Worm (Caenorhabditis elegans) whole organism, late embryonic: ENCODE data around the gene F40G9.8.
A peak's percentile ranks its signal among the peaks of the same experiment; 100 is the strongest.
"Not testable (repeated sequence)": the region's sequence is repeated elsewhere in the genome, so short reads cannot be mapped to it uniquely, and the experiment has no call there.

Source experiments
- C08G9.2 ChIP-seq: sonication (generic microtip); optimal IDR thresholded peaks from 2 replicates; lab custom pipeline; 2016; ENCODE audit warnings: mild to moderate bottlenecking, missing genetic modification characterization, moderate library complexity, missing compliant biosample characterization
- F13H6.1 ChIP-seq: sonication (generic microtip); optimal IDR thresholded peaks from 2 replicates; lab custom pipeline; 2016; ENCODE audit warnings: missing genetic modification characterization, missing compliant biosample characterization
- K02D7.2 ChIP-seq: sonication (generic microtip); optimal IDR thresholded peaks from 2 replicates; lab custom pipeline; 2017; ENCODE audit warnings: mild to moderate bottlenecking, missing genetic modification characterization, missing compliant biosample characterization
- K09A11.1 ChIP-seq: sonication (generic microtip); optimal IDR thresholded peaks from 2 replicates; lab custom pipeline; 2017; ENCODE audit warnings: antibody characterized with exemption, mild to moderate bottlenecking, missing genetic modification characterization, missing compliant biosample characterization; ENCODE audit not compliant: insufficient read depth
- Y22D7AL.16 ChIP-seq: sonication (generic microtip); optimal IDR thresholded peaks from 2 replicates; lab custom pipeline; 2016; ENCODE audit warnings: missing genetic modification characterization, missing compliant biosample characterization
- ceh-14 ChIP-seq: sonication (generic microtip); optimal IDR thresholded peaks from 2 replicates; lab custom pipeline; 2016; ENCODE audit warnings: missing genotype, missing genetic modification characterization, missing compliant biosample characterization
- ceh-18 ChIP-seq: sonication (generic microtip); optimal IDR thresholded peaks from 2 replicates; lab custom pipeline; 2016; ENCODE audit warnings: missing genetic modification characterization, missing compliant biosample characterization
- ceh-19 ChIP-seq: fragments of 200-800 bp; sonication (Bioruptor generic); optimal IDR thresholded peaks from 2 replicates; lab custom pipeline; 2018; ENCODE audit warnings: mild to moderate bottlenecking, missing genetic modification characterization, missing compliant biosample characterization
- ceh-22 ChIP-seq: sonication (generic microtip); optimal IDR thresholded peaks from 2 replicates; lab custom pipeline; 2017; ENCODE audit warnings: missing biosample characterization, missing genetic modification characterization
- ceh-31 ChIP-seq: sonication (generic microtip); optimal IDR thresholded peaks from 2 replicates; lab custom pipeline; 2016; ENCODE audit warnings: missing genetic modification characterization, missing compliant biosample characterization
- ceh-34 ChIP-seq: sonication (generic microtip); optimal IDR thresholded peaks from 2 replicates; lab custom pipeline; 2016; ENCODE audit warnings: mild to moderate bottlenecking, missing genetic modification characterization, missing compliant biosample characterization
- ceh-45 ChIP-seq: fragments of 200-800 bp; sonication (Bioruptor generic); IDR thresholded peaks from 2 replicates; pipeline ENCODE4 v1.3.6; 2022; ENCODE audit warnings: missing genetic modification reagents, missing genetic modification characterization, missing compliant biosample characterization
- ceh-6 ChIP-seq: fragments of 200-800 bp; sonication (Bioruptor generic); optimal IDR thresholded peaks from 2 replicates; lab custom pipeline; 2018; ENCODE audit warnings: mild to moderate bottlenecking, missing genetic modification characterization, missing compliant biosample characterization
- ceh-9 ChIP-seq: sonication (generic microtip); optimal IDR thresholded peaks from 2 replicates; lab custom pipeline; 2016; ENCODE audit warnings: mild to moderate bottlenecking, missing genetic modification characterization, inconsistent platforms, missing compliant biosample characterization
- dmd-4 ChIP-seq: sonication (generic microtip); optimal IDR thresholded peaks from 2 replicates; lab custom pipeline; 2016; ENCODE audit warnings: borderline replicate concordance, missing genetic modification characterization, missing compliant biosample characterization
- dve-1 ChIP-seq: sonication (generic microtip); optimal IDR thresholded peaks from 2 replicates; lab custom pipeline; 2017; ENCODE audit warnings: antibody characterized with exemption, mild to moderate bottlenecking, missing genetic modification characterization, missing compliant biosample characterization
- elt-2 ChIP-seq: sonication (generic microtip); optimal IDR thresholded peaks from 2 replicates; lab custom pipeline; 2016; ENCODE audit warnings: missing genetic modification reagents, missing genetic modification characterization, missing compliant biosample characterization
- eyg-1 ChIP-seq: sonication (generic microtip); optimal IDR thresholded peaks from 2 replicates; lab custom pipeline; 2016; ENCODE audit warnings: missing genotype, missing genetic modification characterization, missing compliant biosample characterization
- fkh-6 ChIP-seq: sonication (generic microtip); optimal IDR thresholded peaks from 2 replicates; lab custom pipeline; 2016; ENCODE audit warnings: missing genetic modification characterization, missing compliant biosample characterization
- gmeb-2 ChIP-seq: sonication (generic microtip); optimal IDR thresholded peaks from 2 replicates; lab custom pipeline; 2016; ENCODE audit warnings: missing genetic modification characterization, inconsistent platforms, missing compliant biosample characterization
- hlh-15 ChIP-seq: sonication (generic microtip); optimal IDR thresholded peaks from 2 replicates; lab custom pipeline; 2016; ENCODE audit warnings: missing genetic modification characterization, missing compliant biosample characterization
- hlh-30 ChIP-seq: sonication (generic microtip); optimal IDR thresholded peaks from 2 replicates; lab custom pipeline; 2017; ENCODE audit warnings: antibody characterized with exemption, missing genetic modification characterization, missing compliant biosample characterization; ENCODE audit not compliant: insufficient read depth
- hlh-6 ChIP-seq: sonication (generic microtip); optimal IDR thresholded peaks from 2 replicates; lab custom pipeline; 2016; ENCODE audit warnings: missing genotype, missing genetic modification characterization, missing compliant biosample characterization
- lim-6 ChIP-seq: sonication (generic microtip); optimal IDR thresholded peaks from 2 replicates; lab custom pipeline; 2016; ENCODE audit warnings: missing genetic modification characterization, missing compliant biosample characterization
- madf-2 ChIP-seq: sonication (generic microtip); optimal IDR thresholded peaks from 2 replicates; lab custom pipeline; 2017; ENCODE audit warnings: missing genetic modification characterization, missing compliant biosample characterization
- mec-3 ChIP-seq: sonication (generic microtip); optimal IDR thresholded peaks from 2 replicates; lab custom pipeline; 2016; ENCODE audit warnings: borderline replicate concordance, missing genetic modification characterization, missing compliant biosample characterization
- nfya-1 ChIP-seq: sonication (generic microtip); optimal IDR thresholded peaks from 2 replicates; lab custom pipeline; 2017; ENCODE audit warnings: missing genetic modification characterization, mild to moderate bottlenecking, missing compliant biosample characterization, antibody characterized with exemption, moderate library complexity
- nhr-11 ChIP-seq: fragments of 150-350 bp; optimal IDR thresholded peaks from 2 replicates; lab custom pipeline; 2014; ENCODE audit warnings: missing biosample characterization, missing genetic modification characterization
- npax-4 ChIP-seq: sonication (generic microtip); optimal IDR thresholded peaks from 2 replicates; lab custom pipeline; 2016; ENCODE audit warnings: missing genetic modification characterization, missing compliant biosample characterization
- pag-3 ChIP-seq: sonication (generic microtip); optimal IDR thresholded peaks from 2 replicates; lab custom pipeline; 2016; ENCODE audit warnings: missing compliant biosample characterization, missing genetic modification characterization, borderline replicate concordance
- pax-1 ChIP-seq: fragments of 150-350 bp; optimal IDR thresholded peaks from 2 replicates; lab custom pipeline; 2014; ENCODE audit warnings: missing biosample characterization, missing genetic modification characterization
- sdc-2 ChIP-seq: sonication (generic microtip); optimal IDR thresholded peaks from 2 replicates; lab custom pipeline; 2016; ENCODE audit warnings: missing genotype, missing genetic modification characterization, missing compliant biosample characterization
- sox-2 ChIP-seq: fragments of 200-800 bp; sonication (Bioruptor generic); IDR thresholded peaks from 2 replicates; pipeline ENCODE4 v1.3.6; 2022; ENCODE audit warnings: missing genetic modification reagents, missing genetic modification characterization, missing compliant biosample characterization
- sox-4 ChIP-seq: sonication (generic microtip); optimal IDR thresholded peaks from 2 replicates; lab custom pipeline; 2017; ENCODE audit warnings: mild to moderate bottlenecking, missing genetic modification characterization, inconsistent platforms, missing compliant biosample characterization
- tbx-2 ChIP-seq: sonication (generic microtip); optimal IDR thresholded peaks from 2 replicates; lab custom pipeline; 2016; ENCODE audit warnings: missing genetic modification characterization, missing compliant biosample characterization
- ttx-3 ChIP-seq: sonication (generic microtip); optimal IDR thresholded peaks from 2 replicates; lab custom pipeline; 2016; ENCODE audit warnings: missing genetic modification reagents, missing genetic modification characterization, missing compliant biosample characterization
- unc-3 ChIP-seq, 2 experiments: fragments of 200-800 bp in 1 of 2; sonication (Bioruptor generic) in 1 of 2; sonication (generic microtip) in 1 of 2; conservative IDR thresholded peaks in 1 of 2; optimal IDR thresholded peaks in 1 of 2; 2 replicates each; pipeline versions ENCODE4 v1.3.6 to Lab custom; 2016 to 2022; ENCODE audit warnings: missing compliant biosample characterization in 2 of 2, missing genetic modification characterization in 2 of 2, missing genetic modification reagents in 1 of 2
- unc-42 ChIP-seq: sonication (generic microtip); optimal IDR thresholded peaks from 2 replicates; lab custom pipeline; 2016; ENCODE audit warnings: missing genotype, missing genetic modification characterization, missing compliant biosample characterization
- zip-5 ChIP-seq: sonication (generic microtip); optimal IDR thresholded peaks from 2 replicates; lab custom pipeline; 2016; ENCODE audit warnings: missing genetic modification characterization, missing compliant biosample characterization

Gene F40G9.8

ce11 chrIII:131627-132026 is 33.0 kb downstream of the F40G9.8 start:
- peak; percentile 53 for TF ChIP-seq ceh-34 (tag; lab: Kevin White, UChicago)
- no peak for TF ChIP-seq nhr-11 (tag; lab: Kevin White, UChicago)
- TF ChIP-seq lim-6 (tag; lab: Kevin White, UChicago) = peak; percentile 4
- TF ChIP-seq C08G9.2 (tag; lab: Kevin White, UChicago) = no peak
- no peak for TF ChIP-seq elt-2 (tag; lab: Kevin White, UChicago)
- no peak for TF ChIP-seq pax-1 (tag; lab: Kevin White, UChicago)
- TF ChIP-seq unc-42 (tag; lab: Kevin White, UChicago) = peak; percentile 91
- no peak for TF ChIP-seq hlh-15
- TF ChIP-seq gmeb-2 (tag; lab: Kevin White, UChicago) = no peak
- TF ChIP-seq Y22D7AL.16 (tag; lab: Kevin White, UChicago) = no peak
- peak; percentile 41 for TF ChIP-seq ceh-31 (tag; lab: Kevin White, UChicago)
- no peak for TF ChIP-seq sox-4 (tag; lab: Kevin White, UChicago)
- no peak for TF ChIP-seq npax-4 (tag; lab: Kevin White, UChicago)
- peak; percentile 34 for TF ChIP-seq nfya-1 (tag; lab: Kevin White, UChicago)
- no peak for TF ChIP-seq tbx-2 (tag; lab: Kevin White, UChicago)
- no peak for TF ChIP-seq fkh-6 (tag; lab: Kevin White, UChicago)
- TF ChIP-seq ceh-14 (tag; lab: Kevin White, UChicago) = peak; percentile 43
- TF ChIP-seq ceh-19 = no peak
- TF ChIP-seq zip-5 = no peak
- TF ChIP-seq mec-3 (tag; lab: Kevin White, UChicago) = no peak
- no peak for TF ChIP-seq F13H6.1 (tag; lab: Kevin White, UChicago)

DNA sequence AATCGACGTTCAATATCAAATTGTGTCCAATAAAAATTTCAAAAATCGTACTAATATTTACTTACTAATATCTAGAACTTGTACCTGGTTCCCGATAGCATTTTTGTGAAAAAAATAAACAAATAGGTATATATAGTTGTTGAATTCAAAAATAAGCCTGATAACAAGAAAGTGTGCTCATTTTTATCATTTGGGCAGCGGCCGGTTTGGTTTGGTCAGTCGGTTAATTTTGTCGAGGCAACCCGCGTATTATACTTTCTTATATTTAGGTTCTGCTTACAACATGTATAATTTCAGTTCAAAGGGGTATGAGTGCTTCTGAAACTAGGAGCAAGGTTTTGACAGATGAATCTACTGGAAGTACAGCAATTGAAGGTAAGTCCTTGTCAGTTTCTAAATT is 34.0 kb downstream of the F40G9.8 start, which contains the start of the genes nhr-280 and C29F9.2:
TSS of gene nhr-280 (minus strand) at position 101 of the 400 bp plus-strand sequence.
TSS of gene C29F9.2 (plus strand) at position 298 of the 400 bp plus-strand sequence.
- TF ChIP-seq sox-2 (no peak), ceh-45 (no peak), hlh-30 (no peak), gmeb-2 (tag; lab: Kevin White, UChicago) (no peak), pag-3 (tag; lab: Kevin White, UChicago) (no peak), hlh-6 (no peak), madf-2 (no peak)

DNA sequence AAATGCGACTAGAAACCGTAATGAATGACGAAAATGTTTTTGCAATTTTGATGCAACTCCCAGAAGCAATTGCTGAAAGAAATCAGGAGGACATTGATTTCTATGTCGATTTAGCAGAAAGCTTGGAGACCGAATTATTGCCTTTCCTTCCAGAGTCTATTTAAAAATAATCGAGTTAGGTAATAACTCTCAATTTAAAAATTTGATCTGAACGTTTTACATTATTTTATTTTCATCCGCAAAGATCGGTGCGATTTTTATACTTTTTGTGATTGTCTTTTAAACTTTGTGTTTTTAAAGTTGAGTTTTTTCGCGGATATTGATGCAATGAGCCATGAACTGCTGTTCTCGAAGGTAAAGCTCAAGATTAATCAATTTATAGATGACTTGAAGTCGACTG is 40.2 kb downstream of the F40G9.8 start, which contains the start of gene pals-23:
TSS of gene pals-23 (plus strand) at position 301 of the 400 bp plus-strand sequence.
- no peak for TF ChIP-seq unc-3 (GFP tag; conservative IDR thresholded peaks at IDR 0.05; lab: Robert Waterston, UW)
- TF ChIP-seq unc-3 (tag; optimal IDR thresholded peaks at IDR 0.05; lab: Kevin White, UChicago) = no peak
- TF ChIP-seq Y22D7AL.16 (tag; lab: Kevin White, UChicago) = no peak
- no peak for TF ChIP-seq ceh-45
- no peak for TF ChIP-seq eyg-1 (tag; lab: Kevin White, UChicago)
- TF ChIP-seq mec-3 (tag; lab: Kevin White, UChicago) = no peak

DNA sequence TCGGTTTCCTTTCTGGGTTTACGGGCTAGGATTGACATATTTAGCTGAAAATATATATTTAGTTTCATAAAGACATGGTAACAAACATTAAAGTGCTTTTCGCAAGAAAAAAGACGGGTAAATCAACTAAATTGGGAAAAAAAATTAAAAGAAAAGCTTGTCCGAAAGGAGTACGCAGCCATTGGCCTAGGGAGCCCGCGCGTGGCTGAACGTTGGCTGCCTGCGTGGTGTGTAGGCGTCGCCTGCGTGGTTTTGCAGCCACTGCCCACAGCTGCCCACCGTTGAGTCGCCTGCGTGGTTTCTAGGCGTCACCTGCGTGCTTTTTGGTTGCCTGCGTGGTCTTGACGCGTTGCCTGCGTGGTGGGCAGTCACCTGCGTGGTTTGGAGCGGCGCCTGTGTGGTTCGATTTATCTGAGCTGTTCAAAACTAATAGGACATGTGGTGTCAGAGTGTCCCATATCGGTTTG is 42.7 kb downstream of the F40G9.8 start, which contains the start of gene C29F9.12:
TSS of gene C29F9.12 (minus strand) at position 51 of the 467 bp plus-strand sequence.
- TF ChIP-seq ceh-18; ttx-3 (tag; lab: Kevin White, UChicago); K02D7.2: not testable (repeated sequence)

ce11 chrIII:120199-120598 is 44.5 kb downstream of the F40G9.8 start, which contains the start of gene pals-24:
Gene pals-24 (plus strand): TSS chrIII:120435.
- TF ChIP-seq nhr-11 (tag; lab: Kevin White, UChicago) = no peak
- TF ChIP-seq ceh-9 (tag; lab: Kevin White, UChicago) = no peak
- TF ChIP-seq npax-4 (tag; lab: Kevin White, UChicago) = no peak
- TF ChIP-seq dve-1 = no peak
- no peak for TF ChIP-seq ceh-22 (tag; lab: Kevin White, UChicago)
- TF ChIP-seq Y22D7AL.16 (tag; lab: Kevin White, UChicago) = no peak
- no peak for TF ChIP-seq eyg-1 (tag; lab: Kevin White, UChicago)
- no peak for TF ChIP-seq tbx-2 (tag; lab: Kevin White, UChicago)
- TF ChIP-seq ceh-6 (GFP tag; lab: Kevin White, UChicago) = no peak
- TF ChIP-seq ceh-34 (tag; lab: Kevin White, UChicago) = no peak
- TF ChIP-seq K09A11.1 (tag; lab: Kevin White, UChicago) = no peak
- TF ChIP-seq dmd-4 (tag; lab: Kevin White, UChicago) = no peak
- no peak for TF ChIP-seq sdc-2
